Fruit fly (Drosophila melanogaster): ENCODE data around the gene IP3K1.

The IP3K1 gene

DNA sequence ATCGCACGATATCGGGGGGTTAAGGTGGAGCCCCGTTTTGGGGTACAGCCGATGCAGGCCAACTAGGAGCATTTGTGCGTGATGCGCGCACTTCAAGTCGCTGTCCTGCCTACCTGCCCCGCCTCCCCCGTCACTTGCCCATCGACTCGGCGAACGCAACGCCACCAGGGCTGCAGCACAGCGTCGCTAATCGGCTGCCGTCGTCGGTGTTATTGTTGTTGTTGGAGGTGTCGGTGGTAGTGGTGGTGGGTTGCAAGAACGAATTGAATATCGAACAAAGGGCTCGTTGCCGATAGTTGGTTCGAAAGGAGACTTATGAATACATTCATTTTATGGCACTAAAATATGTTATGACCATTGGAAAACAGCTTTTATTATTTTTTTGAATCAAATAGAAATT lies 23.3 kb upstream of the IP3K1 start (continued):
- TF ChIP-seq ac (GFP tag; optimal IDR thresholded peaks at IDR 0.05) (no peak), gcm (GFP tag; optimal IDR thresholded peaks at IDR 0.05) (no peak), Dref (GFP tag; IDR thresholded peaks at IDR 0.05) (peak; percentile 52), D19B (GFP tag; optimal IDR thresholded peaks at IDR 0.05) (no peak), CG5245 (GFP tag; optimal IDR thresholded peaks at IDR 0.05) (no peak), run (tag; optimal IDR thresholded peaks at IDR 0.05) (no peak), CG10274 (GFP tag; optimal IDR thresholded peaks at IDR 0.05) (no peak), Drgx (GFP tag; IDR thresholded peaks at IDR 0.05) (peak; percentile 46), CG3065 (GFP tag; optimal IDR thresholded peaks at IDR 0.05) (peak; percentile 30), CG6813 (GFP tag; optimal IDR thresholded peaks at IDR 0.05) (peak; percentile 11), Hr3 (GFP tag; optimal IDR thresholded peaks at IDR 0.05) (peak; percentile 42), CG2875 (GFP tag; optimal IDR thresholded peaks at IDR 0.05) (no peak), Dp (GFP tag; optimal IDR thresholded peaks at IDR 0.05) (peak; percentile 13), Ssrp (tag; optimal IDR thresholded peaks at IDR 0.05) (no peak), Hr39 (optimal IDR thresholded peaks at IDR 0.05) (no peak), Meics (GFP tag; optimal IDR thresholded peaks at IDR 0.05) (peak; percentile 58), CG13424 (tag; optimal IDR thresholded peaks at IDR 0.05) (peak; percentile 50), fd64A (GFP tag; optimal IDR thresholded peaks at IDR 0.05) (no peak), Taf1 (GFP tag; IDR thresholded peaks at IDR 0.05) (no peak), Gug (GFP tag; IDR thresholded peaks at IDR 0.05) (peak; percentile 88; the same call in 3 of the 4 replicates), CG9817 (tag; optimal IDR thresholded peaks at IDR 0.05) (peak; percentile 59), CG1602 (GFP tag; optimal IDR thresholded peaks at IDR 0.05) (peak; percentile 19), CG13894 (tag; optimal IDR thresholded peaks at IDR 0.05) (peak; percentile 78), lbe (GFP tag; optimal IDR thresholded peaks at IDR 0.05) (peak; percentile 25), ems (GFP tag; optimal IDR thresholded peaks at IDR 0.05) (peak; percentile 45), en (GFP tag; optimal IDR thresholded peaks at IDR 0.05) (no peak), CG15073 (GFP tag; optimal IDR thresholded peaks at IDR 0.05) (no peak), az2 (GFP tag; optimal IDR thresholded peaks at IDR 0.05) (peak; percentile 61), hbn (GFP tag; IDR thresholded peaks at IDR 0.05; ENCODE audit: partially characterized antibody) (peak; percentile 89), fd96Cb (tag; optimal IDR thresholded peaks at IDR 0.05) (no peak), Kr (GFP tag; optimal IDR thresholded peaks at IDR 0.05) (no peak), Rx (GFP tag; IDR thresholded peaks at IDR 0.05) (0 out of 2 replicates have a peak, but pooled peaks have one; percentile 8), CG31441 (GFP tag; IDR thresholded peaks at IDR 0.05) (peak; percentile 52; the same call in 1 of the 2 replicates), stc (GFP tag; IDR thresholded peaks at IDR 0.05) (peak; percentile 5; the same call in 1 of the 2 replicates), toy (GFP tag; IDR thresholded peaks at IDR 0.05) (0 out of 2 replicates have a peak, but pooled peaks have one; percentile 14), CG2199 (GFP tag; IDR thresholded peaks at IDR 0.05) (peak; percentile 82; the same call in 1 of the 3 replicates), CG9932 (GFP tag; IDR thresholded peaks at IDR 0.05) (peak; percentile 92), CG2116 (GFP tag; optimal IDR thresholded peaks at IDR 0.05) (peak; percentile 69), Sox102F (GFP tag; optimal IDR thresholded peaks at IDR 0.05) (peak; percentile 40), kay (GFP tag; optimal IDR thresholded peaks at IDR 0.05) (no peak), Hr51 (GFP tag; optimal IDR thresholded peaks at IDR 0.05) (peak in 1 of 2 experiments; percentile 57), dpn (GFP tag; optimal IDR thresholded peaks at IDR 0.05) (peak; percentile 22 to 68), mirr (GFP tag; optimal IDR thresholded peaks at IDR 0.05) (peak; percentile 64), CG11247 (GFP tag; IDR thresholded peaks at IDR 0.05) (peak; percentile 59; the same call in 1 of the 2 replicates), unpg (GFP tag; optimal IDR thresholded peaks at IDR 0.05) (peak; percentile 27), gro (GFP tag; optimal IDR thresholded peaks at IDR 0.05) (peak; percentile 11), grn (GFP tag; optimal IDR thresholded peaks at IDR 0.05) (no peak), Awh (GFP tag; IDR thresholded peaks at IDR 0.05) (0 out of 2 replicates have a peak, but pooled peaks have one; percentile 12), HLH3B (GFP tag; IDR thresholded peaks at IDR 0.05) (peak; percentile 62), sim (GFP tag; IDR thresholded peaks at IDR 0.05) (no peak), Nf-YC (tag; optimal IDR thresholded peaks at IDR 0.05) (peak; percentile 42)
